4 fruit fly cellular contexts compared by ENCODE assay signal in the genomic region with DNA sequence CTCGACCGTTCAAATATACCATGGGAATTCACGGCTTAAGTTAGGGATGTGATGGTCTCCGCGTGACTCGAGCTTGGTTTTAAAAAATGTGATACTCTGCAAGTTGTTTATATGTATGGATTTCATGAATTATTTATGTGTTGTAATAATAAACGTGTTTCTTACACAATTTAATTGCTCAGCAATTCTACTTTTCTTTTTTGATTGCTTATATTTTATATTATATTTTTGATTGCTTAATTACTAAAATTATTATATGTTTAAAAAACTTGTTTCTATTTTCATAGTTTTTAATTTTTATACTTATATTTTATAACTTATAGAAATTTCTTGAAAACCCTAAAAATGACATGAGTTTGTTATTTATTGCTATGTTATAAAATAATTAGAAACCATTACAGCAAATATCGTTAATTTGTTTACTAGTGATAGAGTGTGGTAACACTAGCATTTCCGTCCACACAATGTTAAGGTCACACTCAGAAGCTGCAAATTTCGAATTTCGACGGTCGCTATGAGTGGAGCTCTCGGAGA.
TF ChIP-seq lines count a peak whose summit lies in the region.

A gene (minus strand): TSS at position 6 of the 534 bp plus-strand sequence.
A gene (plus strand): TSS at position 476 of the 534 bp plus-strand sequence.

TF ChIP-seq in whole organism, adult, 20 proteins besides CTCF, POLR2A, EP300 and RAD21 (continued from another document):
- TF ChIP-seq Mnt (GFP tag; optimal IDR thresholded peaks at IDR 0.05; lab: Kevin White, UChicago), result no peak
- peak; percentile 42 for TF ChIP-seq CG33017 (tag; optimal IDR thresholded peaks at IDR 0.05; lab: Kevin White, UChicago)
- peak; percentile 35 for TF ChIP-seq tj (GFP tag; optimal IDR thresholded peaks at IDR 0.05; lab: Kevin White, UChicago)
- TF ChIP-seq CG14711 (tag; optimal IDR thresholded peaks at IDR 0.05; lab: Kevin White, UChicago), result peak; percentile 64

TF ChIP-seq in whole organism, embryonic, 481 proteins besides CTCF, POLR2A, EP300 and RAD21 (continued from another document and continues in another):
- TF ChIP-seq CG30020 (tag; optimal IDR thresholded peaks at IDR 0.05; lab: Kevin White, UChicago) (peak; percentile 47), Drgx (GFP tag; IDR thresholded peaks at IDR 0.05; lab: Robert Waterston, UW) (peak; percentile 25; the same call in 1 of the 2 replicates), Hey (tag; optimal IDR thresholded peaks at IDR 0.05; lab: Kevin White, UChicago) (no peak), CG2889 (GFP tag; IDR thresholded peaks at IDR 0.05; lab: Robert Waterston, UW) (peak; percentile 62; the same call in 2 of the 3 replicates), CG4360 (GFP tag; IDR thresholded peaks at IDR 0.05; lab: Robert Waterston, UW) (no peak), CG1233 (GFP tag; optimal IDR thresholded peaks at IDR 0.05; lab: Kevin White, UChicago) (no peak), CG10565 (GFP tag; optimal IDR thresholded peaks at IDR 0.05; lab: Kevin White, UChicago) (no peak), caup (GFP tag; optimal IDR thresholded peaks at IDR 0.05; lab: Kevin White, UChicago; ENCODE audit: severe bottlenecking) (peak; percentile 10), CG6765 (GFP tag; optimal IDR thresholded peaks at IDR 0.05; lab: Kevin White, UChicago) (no peak), HLH3B (GFP tag; IDR thresholded peaks at IDR 0.05; lab: Robert Waterston, UW) (no peak; the same call in 1 of the 2 replicates), prd (optimal IDR thresholded peaks at IDR 0.05; lab: Kevin White, UChicago) (no peak), prd (GFP tag; IDR thresholded peaks at IDR 0.05; lab: Robert Waterston, UW) (peak; percentile 42; the same call in 1 of the 3 replicates), CG7839 (tag; optimal IDR thresholded peaks at IDR 0.05; lab: Kevin White, UChicago) (peak; percentile 31), unc-4 (GFP tag; IDR thresholded peaks at IDR 0.05; lab: Robert Waterston, UW; ENCODE audit: partially characterized antibody) (no peak), HmgZ (tag; optimal IDR thresholded peaks at IDR 0.05; lab: Kevin White, UChicago) (no peak), luna (GFP tag; optimal IDR thresholded peaks at IDR 0.05; lab: Kevin White, UChicago) (no peak), CG4404 (GFP tag; IDR thresholded peaks at IDR 0.05; lab: Robert Waterston, UW) (no peak), CG6854 (GFP tag; optimal IDR thresholded peaks at IDR 0.05; lab: Kevin White, UChicago) (no peak), CG31365 (tag; optimal IDR thresholded peaks at IDR 0.05; lab: Kevin White, UChicago) (no peak), gce (GFP tag; IDR thresholded peaks at IDR 0.05; lab: Robert Waterston, UW) (no peak), tio (GFP tag; optimal IDR thresholded peaks at IDR 0.05; lab: Kevin White, UChicago) (no peak), CG4854 (GFP tag; optimal IDR thresholded peaks at IDR 0.05; lab: Kevin White, UChicago) (no peak), Lpt (GFP tag; optimal IDR thresholded peaks at IDR 0.05; lab: Kevin White, UChicago) (no peak), BEAF-32 (GFP tag; optimal IDR thresholded peaks at IDR 0.05; lab: Kevin White, UChicago) (peak; percentile 67), Eip74EF (GFP tag; optimal IDR thresholded peaks at IDR 0.05; lab: Kevin White, UChicago) (no peak), Dek (tag; optimal IDR thresholded peaks at IDR 0.05; lab: Kevin White, UChicago) (peak; percentile 15), gfzf (GFP tag; optimal IDR thresholded peaks at IDR 0.05; lab: Kevin White, UChicago) (peak; percentile 73), CG6272 (GFP tag; IDR thresholded peaks at IDR 0.05; lab: Robert Waterston, UW) (no peak; the same call in 1 of the 2 replicates), CG9437 (GFP tag; optimal IDR thresholded peaks at IDR 0.05; lab: Kevin White, UChicago) (peak; percentile 42), Lhr (GFP tag; optimal IDR thresholded peaks at IDR 0.05; lab: Kevin White, UChicago) (no peak), pita (GFP tag; optimal IDR thresholded peaks at IDR 0.05; lab: Kevin White, UChicago) (no peak), dysf (GFP tag; IDR thresholded peaks at IDR 0.05; lab: Robert Waterston, UW) (peak; percentile 40; the same call in 1 of the 3 replicates), Dll (GFP tag; IDR thresholded peaks at IDR 0.05; lab: Robert Waterston, UW; ENCODE audit: partially characterized antibody) (peak; percentile 39; the same call in 2 of the 4 replicates), CG32532 (GFP tag; IDR thresholded peaks at IDR 0.05; lab: Robert Waterston, UW) (peak; percentile 8), CG17385 (GFP tag; optimal IDR thresholded peaks at IDR 0.05; lab: Kevin White, UChicago) (peak; percentile 35), Stat92E (GFP tag; optimal IDR thresholded peaks at IDR 0.05; lab: Kevin White, UChicago) (no peak), emc (GFP tag; optimal IDR thresholded peaks at IDR 0.05; lab: Kevin White, UChicago) (no peak), phol (tag; optimal IDR thresholded peaks at IDR 0.05; lab: Kevin White, UChicago) (peak; percentile 51), CG17361 (GFP tag; IDR thresholded peaks at IDR 0.05; lab: Robert Waterston, UW) (peak; percentile 83), Adf1 (GFP tag; IDR thresholded peaks at IDR 0.05; lab: Robert Waterston, UW) (no peak)

TF ChIP-seq in whole organism, prepupa, 60 proteins besides CTCF, POLR2A, EP300 and RAD21 (continued from another document):
- TF ChIP-seq Sox15 (GFP tag; optimal IDR thresholded peaks at IDR 0.05; lab: Kevin White, UChicago) (no peak), CG34406 (GFP tag; optimal IDR thresholded peaks at IDR 0.05; lab: Kevin White, UChicago) (peak; percentile 40), Hr39 (GFP tag; optimal IDR thresholded peaks at IDR 0.05; lab: Kevin White, UChicago) (peak; percentile 31), CG11762 (GFP tag; optimal IDR thresholded peaks at IDR 0.05; lab: Kevin White, UChicago; ENCODE audit: insufficient read depth) (peak; percentile 0), net (GFP tag; optimal IDR thresholded peaks at IDR 0.05; lab: Kevin White, UChicago) (no peak), cyc (GFP tag; optimal IDR thresholded peaks at IDR 0.05; lab: Kevin White, UChicago) (peak; percentile 18), CG11902 (GFP tag; optimal IDR thresholded peaks at IDR 0.05; lab: Kevin White, UChicago) (peak; percentile 4), dsx (GFP tag; optimal IDR thresholded peaks at IDR 0.05; lab: Kevin White, UChicago; ENCODE audit: poor library complexity, severe bottlenecking) (no peak), Sox14 (GFP tag; optimal IDR thresholded peaks at IDR 0.05; lab: Kevin White, UChicago) (no peak), CG1621 (tag; optimal IDR thresholded peaks at IDR 0.05; lab: Kevin White, UChicago) (no peak), CG3919 (GFP tag; optimal IDR thresholded peaks at IDR 0.05; lab: Kevin White, UChicago) (no peak), Hr4 (GFP tag; optimal IDR thresholded peaks at IDR 0.05; lab: Kevin White, UChicago) (peak; percentile 41), eg (GFP tag; IDR thresholded peaks at IDR 0.05; lab: Robert Waterston, UW) (no peak), Eip75B (GFP tag; optimal IDR thresholded peaks at IDR 0.05; lab: Kevin White, UChicago) (peak; percentile 23), ss (GFP tag; optimal IDR thresholded peaks at IDR 0.05; lab: Kevin White, UChicago) (peak in 1 of 2 experiments; percentile 10), Lpt (GFP tag; optimal IDR thresholded peaks at IDR 0.05; lab: Kevin White, UChicago) (no peak), acj6 (GFP tag; optimal IDR thresholded peaks at IDR 0.05; lab: Kevin White, UChicago) (peak; percentile 42), CG6792 (GFP tag; optimal IDR thresholded peaks at IDR 0.05; lab: Kevin White, UChicago) (no peak), CG8119 (GFP tag; IDR thresholded peaks at IDR 0.05; lab: Robert Waterston, UW) (no peak), achi (GFP tag; optimal IDR thresholded peaks at IDR 0.05; lab: Kevin White, UChicago) (peak; percentile 39), fkh (GFP tag; optimal IDR thresholded peaks at IDR 0.05; lab: Kevin White, UChicago) (peak; percentile 21), esn (GFP tag; optimal IDR thresholded peaks at IDR 0.05; lab: Kevin White, UChicago) (peak; percentile 40), Hr38 (GFP tag; optimal IDR thresholded peaks at IDR 0.05; lab: Kevin White, UChicago) (no peak), CG9139 (GFP tag; optimal IDR thresholded peaks at IDR 0.05; lab: Kevin White, UChicago) (no peak), pdm3 (GFP tag; optimal IDR thresholded peaks at IDR 0.05; lab: Kevin White, UChicago) (peak; percentile 21)
TF ChIP-seq in whole organism, prepupa: peak in this region for 25.

TF ChIP-seq in whole organism, wandering third instar larva, 38 proteins besides CTCF, POLR2A, EP300 and RAD21 (continued from another document):
- TF ChIP-seq Vsx2 (GFP tag; optimal IDR thresholded peaks at IDR 0.05; lab: Kevin White, UChicago; ENCODE audit: partially characterized antibody), result no peak
- peak; percentile 2 for TF ChIP-seq Hr83 (GFP tag; optimal IDR thresholded peaks at IDR 0.05; lab: Kevin White, UChicago; ENCODE audit: poor library complexity, severe bottlenecking)
- TF ChIP-seq Rel (GFP tag; optimal IDR thresholded peaks at IDR 0.05; lab: Kevin White, UChicago), result no peak
- no peak for TF ChIP-seq Rel (tag; optimal IDR thresholded peaks at IDR 0.05; lab: Kevin White, UChicago)
- no peak for TF ChIP-seq Mio (GFP tag; optimal IDR thresholded peaks at IDR 0.05; lab: Kevin White, UChicago)
- TF ChIP-seq foxo (GFP tag; optimal IDR thresholded peaks at IDR 0.05; lab: Kevin White, UChicago), result peak in 1 of 2 experiments; percentile 36
- TF ChIP-seq h (GFP tag; optimal IDR thresholded peaks at IDR 0.05; lab: Kevin White, UChicago), result peak; percentile 29
- TF ChIP-seq CG9705 (GFP tag; optimal IDR thresholded peaks at IDR 0.05; lab: Kevin White, UChicago), result peak; percentile 32
- peak; percentile 1 for TF ChIP-seq Myc (optimal IDR thresholded peaks at IDR 0.05; lab: Kevin White, UChicago)
- no peak for TF ChIP-seq br (GFP tag; optimal IDR thresholded peaks at IDR 0.05; lab: Kevin White, UChicago)
- no peak for TF ChIP-seq sage (GFP tag; optimal IDR thresholded peaks at IDR 0.05; lab: Kevin White, UChicago)
- TF ChIP-seq jim (GFP tag; optimal IDR thresholded peaks at IDR 0.05; lab: Kevin White, UChicago), result no peak
- TF ChIP-seq Jra (GFP tag; optimal IDR thresholded peaks at IDR 0.05; lab: Kevin White, UChicago), result no peak
